Fruit fly (Drosophila melanogaster): Measurements from ENCODE around the gene Cyp12c1.

Gene Cyp12c1

DNA sequence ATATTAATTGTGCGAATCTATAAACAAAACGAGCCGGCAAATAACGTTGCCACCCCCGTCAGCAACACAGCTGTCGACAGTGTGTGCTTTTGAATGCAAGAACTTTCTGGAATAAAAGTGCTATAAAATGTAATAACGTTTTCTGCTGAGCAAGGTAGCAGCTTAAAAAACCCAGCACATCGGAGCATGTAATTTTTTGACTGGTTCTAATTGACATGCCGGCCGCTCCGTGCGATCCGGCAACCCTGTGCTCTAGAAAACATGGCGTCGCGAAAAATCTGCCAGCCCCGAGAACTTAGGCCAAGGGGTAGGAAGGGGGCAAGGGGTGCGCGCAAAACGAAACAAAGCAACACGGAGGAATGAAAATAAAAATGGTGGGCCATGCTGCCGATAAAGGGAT lies 13.9 kb downstream of the Cyp12c1 start (continued):
- 0 out of 2 replicates have a peak, but pooled peaks have one; percentile 21 for TF ChIP-seq CG14441 (GFP tag; IDR thresholded peaks at IDR 0.05)
- no peak for TF ChIP-seq CG34224 (GFP tag; IDR thresholded peaks at IDR 0.05; ENCODE audit: partially characterized antibody)
- TF ChIP-seq Fer1 (GFP tag; optimal IDR thresholded peaks at IDR 0.05): peak; percentile 19
- TF ChIP-seq Scr (GFP tag; IDR thresholded peaks at IDR 0.05; ENCODE audit: partially characterized antibody): peak; percentile 24; the same call in 1 of the 2 replicates
- peak; percentile 11 for TF ChIP-seq Bteb2 (GFP tag; optimal IDR thresholded peaks at IDR 0.05)
- no peak for TF ChIP-seq CG18011 (GFP tag; optimal IDR thresholded peaks at IDR 0.05)
- TF ChIP-seq Rfx (GFP tag; IDR thresholded peaks at IDR 0.05): peak; percentile 63
- peak; percentile 86 for TF ChIP-seq sens (GFP tag)
- TF ChIP-seq bowl (GFP tag; IDR thresholded peaks at IDR 0.05): no peak
- TF ChIP-seq CG7372 (GFP tag; IDR thresholded peaks at IDR 0.05): peak; percentile 14; the same call in 1 of the 2 replicates
- peak; percentile 15; the same call in 1 of the 2 replicates for TF ChIP-seq CG9932 (GFP tag; IDR thresholded peaks at IDR 0.05)
- TF ChIP-seq CG31441 (GFP tag; IDR thresholded peaks at IDR 0.05): no peak
- no peak for TF ChIP-seq gce (GFP tag; IDR thresholded peaks at IDR 0.05)
- TF ChIP-seq Aef1 (GFP tag; IDR thresholded peaks at IDR 0.05): no peak
- peak; percentile 51 for TF ChIP-seq Max (GFP tag; optimal IDR thresholded peaks at IDR 0.05)
- peak; percentile 31; the same call in 1 of the 3 replicates for TF ChIP-seq CG6791 (GFP tag; IDR thresholded peaks at IDR 0.05; ENCODE audit: partially characterized antibody)
- no peak for TF ChIP-seq CG10147 (GFP tag; optimal IDR thresholded peaks at IDR 0.05)
- peak; percentile 42 for TF ChIP-seq kni (GFP tag; optimal IDR thresholded peaks at IDR 0.05)
- peak; percentile 41 for TF ChIP-seq CG13624 (GFP tag; optimal IDR thresholded peaks at IDR 0.05)
- TF ChIP-seq Dref (GFP tag; IDR thresholded peaks at IDR 0.05): peak; percentile 42
- TF ChIP-seq sisA (GFP tag; IDR thresholded peaks at IDR 0.05): 0 out of 2 replicates have a peak, but pooled peaks have one; percentile 8
- no peak for TF ChIP-seq sr (GFP tag; IDR thresholded peaks at IDR 0.05)
- peak; percentile 54; the same call in 1 of the 2 replicates for TF ChIP-seq MBD-R2 (GFP tag; IDR thresholded peaks at IDR 0.05)
- TF ChIP-seq CG3847 (GFP tag; IDR thresholded peaks at IDR 0.05): peak; percentile 61
- TF ChIP-seq dysf (GFP tag; IDR thresholded peaks at IDR 0.05): peak; percentile 33; the same call in 1 of the 3 replicates
- TF ChIP-seq Med (GFP tag): peak; percentile 84
- no peak for TF ChIP-seq grn (GFP tag; optimal IDR thresholded peaks at IDR 0.05)
- peak; percentile 19; the same call in 1 of the 2 replicates for TF ChIP-seq tna (GFP tag; IDR thresholded peaks at IDR 0.05; ENCODE audit: partially characterized antibody)
- peak; percentile 42; the same call in 1 of the 2 replicates for TF ChIP-seq CG32532 (GFP tag; IDR thresholded peaks at IDR 0.05)
- TF ChIP-seq B-H1 (GFP tag; IDR thresholded peaks at IDR 0.05): no peak
- TF ChIP-seq Sin3A (optimal IDR thresholded peaks at IDR 0.05): peak; percentile 16
- TF ChIP-seq knrl (GFP tag; IDR thresholded peaks at IDR 0.05; ENCODE audit: partially characterized antibody): 0 out of 3 replicates have a peak, but pooled peaks have one; percentile 17
- peak; percentile 48 for TF ChIP-seq Kr (GFP tag; optimal IDR thresholded peaks at IDR 0.05)
- TF ChIP-seq ranshi (GFP tag; IDR thresholded peaks at IDR 0.05): 0 out of 2 replicates have a peak, but pooled peaks have one; percentile 6
- TF ChIP-seq Fer3 (tag; optimal IDR thresholded peaks at IDR 0.05): peak; percentile 25
- TF ChIP-seq Dad (GFP tag; optimal IDR thresholded peaks at IDR 0.05): no peak
- TF ChIP-seq HLH4C (GFP tag; IDR thresholded peaks at IDR 0.05; ENCODE audit: partially characterized antibody): 0 out of 3 replicates have a peak, but pooled peaks have one; percentile 9
- no peak for TF ChIP-seq Hmr (GFP tag; optimal IDR thresholded peaks at IDR 0.05)
- peak; percentile 17 for TF ChIP-seq CG2712 (tag; optimal IDR thresholded peaks at IDR 0.05)
- TF ChIP-seq CG12659 (GFP tag; optimal IDR thresholded peaks at IDR 0.05): peak; percentile 49
- TF ChIP-seq vvl (GFP tag; IDR thresholded peaks at IDR 0.05): peak; percentile 49; the same call in 1 of the 2 replicates
- no peak for TF ChIP-seq CG15479 (GFP tag; optimal IDR thresholded peaks at IDR 0.05)
- TF ChIP-seq bbx (GFP tag; IDR thresholded peaks at IDR 0.05; ENCODE audit: partially characterized antibody): peak; percentile 33; the same call in 1 of the 2 replicates
- peak; percentile 8 for TF ChIP-seq dm (GFP tag; optimal IDR thresholded peaks at IDR 0.05)
- TF ChIP-seq zfh1 (GFP tag; IDR thresholded peaks at IDR 0.05): peak; percentile 49; the same call in 1 of the 3 replicates
- peak; percentile 30 for TF ChIP-seq CTCF (GFP tag; optimal IDR thresholded peaks at IDR 0.05)
- TF ChIP-seq mirr (GFP tag; optimal IDR thresholded peaks at IDR 0.05): peak; percentile 10
- TF ChIP-seq Drgx (GFP tag; IDR thresholded peaks at IDR 0.05): peak; percentile 36; the same call in 1 of the 2 replicates
- TF ChIP-seq slp2 (GFP tag; optimal IDR thresholded peaks at IDR 0.05): peak; percentile 7
- TF ChIP-seq Pdp1 (GFP tag; optimal IDR thresholded peaks at IDR 0.05): peak in 1 of 2 experiments; percentile 7
- peak; percentile 92 for TF ChIP-seq CG34422 (GFP tag; IDR thresholded peaks at IDR 0.05)

All from whole organism, embryonic.